Worm (Caenorhabditis elegans): ENCODE measurements around the gene cdh-10.

Gene cdh-10

ce11 chrIV:2387970-2388705, 75.0 kb downstream of the cdh-10 start, which contains the start of gene sec-61.B (continued):
- TF ChIP-seq daf-16 (GFP tag; optimal IDR thresholded peaks at IDR 0.05) (no peak), daf-16 (tag; optimal IDR thresholded peaks at IDR 0.05) (peak; percentile 15), daf-19 (GFP tag; conservative IDR thresholded peaks at IDR 0.05) (peak; percentile 76), nhr-77 (tag; optimal IDR thresholded peaks at IDR 0.05) (peak; percentile 6)

Data from whole organism, L4 larva.